Worm (Caenorhabditis elegans) whole organism, L3 larva: Measurements from ENCODE around the gene srbc-8.

Source experiments
- ama-1 ChIP-seq: fragments of 150-350 bp; optimal IDR thresholded peaks from 2 replicates; lab custom pipeline; 2018
- ceh-28 ChIP-seq: fragments of 150-350 bp; optimal IDR thresholded peaks from 2 replicates; lab custom pipeline; 2014; ENCODE audit warnings: missing biosample characterization, missing genetic modification reagents, missing genetic modification characterization
- egl-27 ChIP-seq: sonication (generic microtip); optimal IDR thresholded peaks from 4 replicates; lab custom pipeline; 2017; ENCODE audit warnings: missing biosample characterization, missing genetic modification reagents, missing genetic modification characterization
- elt-1 ChIP-seq: fragments of 150-350 bp; optimal IDR thresholded peaks from 2 replicates; lab custom pipeline; 2014; ENCODE audit warnings: missing biosample characterization, missing genetic modification characterization
- fkh-2 ChIP-seq: fragments of 150-350 bp; optimal IDR thresholded peaks from 2 replicates; lab custom pipeline; 2014; ENCODE audit warnings: missing biosample characterization, missing genetic modification reagents, missing genetic modification characterization
- jun-1 ChIP-seq: fragments of 150-350 bp; optimal IDR thresholded peaks from 2 replicates; lab custom pipeline; 2014; ENCODE audit warnings: missing biosample characterization, missing genetic modification reagents, missing genetic modification characterization
- nhr-11 ChIP-seq: fragments of 150-350 bp; optimal IDR thresholded peaks from 2 replicates; lab custom pipeline; 2014; ENCODE audit warnings: missing biosample characterization, missing genetic modification characterization
- nhr-237 ChIP-seq: fragments of 150-350 bp; optimal IDR thresholded peaks from 2 replicates; lab custom pipeline; 2014; ENCODE audit warnings: missing biosample characterization, missing genetic modification characterization
- nhr-76 ChIP-seq: fragments of 150-350 bp; sonication (generic microtip); optimal IDR thresholded peaks from 5 replicates; lab custom pipeline; 2014; ENCODE audit warnings: missing biosample characterization, missing genetic modification characterization
- ztf-4 ChIP-seq: fragments of 150-350 bp; optimal IDR thresholded peaks from 2 replicates; lab custom pipeline; 2014; ENCODE audit warnings: missing biosample characterization, missing genetic modification characterization

- TF ChIP-seq ama-1 (lab: Kevin White, UChicago) (no peak), elt-1 (tag; lab: Kevin White, UChicago) (no peak), nhr-76 (tag; lab: Kevin White, UChicago) (no peak), nhr-237 (tag; lab: Kevin White, UChicago) (no peak), egl-27 (tag; lab: Kevin White, UChicago) (no peak), nhr-11 (tag; lab: Kevin White, UChicago) (no peak), fkh-2 (tag; lab: Kevin White, UChicago) (no peak), jun-1 (tag; lab: Kevin White, UChicago) (no peak), ceh-28 (tag; lab: Kevin White, UChicago) (no peak), ztf-4 (no peak)
Measured at ce11 chrV:7439807-7440206, 45.1 kb downstream of the srbc-8 start, which contains the start of gene try-13.
